Worm (Caenorhabditis elegans) whole organism, young adult: ENCODE results near the gene str-155.

Experiments used
- D2030.7 ChIP-seq: fragments of 200-800 bp; sonication (Bioruptor generic); IDR thresholded peaks from 2 replicates; pipeline ENCODE4 v1.3.6; 2022; ENCODE audit warnings: missing genetic modification reagents, missing genetic modification characterization, missing compliant biosample characterization
- F52B5.7 ChIP-seq: sonication (generic microtip); optimal IDR thresholded peaks from 2 replicates; lab custom pipeline; 2016; ENCODE audit warnings: mild to moderate bottlenecking, missing genetic modification characterization, missing compliant biosample characterization
- atf-7 ChIP-seq: sonication (generic microtip); optimal IDR thresholded peaks from 2 replicates; lab custom pipeline; 2017; ENCODE audit warnings: mild to moderate bottlenecking, missing genetic modification characterization, missing compliant biosample characterization
- ceh-40 ChIP-seq: fragments of 200-800 bp; sonication (Bioruptor generic); IDR thresholded peaks from 2 replicates; pipeline ENCODE4 v1.3.6; 2022; ENCODE audit warnings: missing genetic modification characterization, missing compliant biosample characterization
- ceh-79 ChIP-seq: sonication (generic microtip); optimal IDR thresholded peaks from 2 replicates; lab custom pipeline; 2017; ENCODE audit warnings: mild to moderate bottlenecking, missing genetic modification characterization, missing compliant biosample characterization
- hlh-12 ChIP-seq: sonication (generic microtip); optimal IDR thresholded peaks from 2 replicates; lab custom pipeline; 2016; ENCODE audit warnings: missing genetic modification characterization, missing compliant biosample characterization
- lin-35 ChIP-seq, 3 experiments: fragments of 150-350 bp in 2 of 3; sonication (generic microtip) in 1 of 3; optimal IDR thresholded peaks; 2 replicates each; lab custom pipeline; 2014 to 2018; ENCODE audit warnings: missing biosample characterization in 3 of 3, missing genetic modification characterization in 3 of 3, missing genetic modification reagents in 3 of 3
- mcd-1 ChIP-seq: fragments of 200-800 bp; sonication (Bioruptor generic); IDR thresholded peaks from 2 replicates; pipeline ENCODE4 v1.3.6; 2022; ENCODE audit warnings: missing genetic modification reagents, missing genetic modification characterization, missing compliant biosample characterization
- mel-28 ChIP-seq: sonication (generic microtip); optimal IDR thresholded peaks from 2 replicates; lab custom pipeline; 2016; ENCODE audit warnings: borderline replicate concordance, mild to moderate bottlenecking, missing genetic modification characterization, missing compliant biosample characterization
- unc-62 ChIP-seq: fragments of 150-350 bp; optimal IDR thresholded peaks from 2 replicates; lab custom pipeline; 2014; ENCODE audit warnings: missing biosample characterization, missing genetic modification reagents, missing genetic modification characterization

ce11 chrIV:4889613-4890012, 26.2 kb upstream of the str-155 start, which contains the start of gene sgnh-1:
- TF ChIP-seq mel-28 (no peak), hlh-12 (no peak), atf-7 (tag; lab: Kevin White, UChicago) (no peak), D2030.7 (GFP tag; lab: Robert Waterston, UW) (no peak), F52B5.7 (no peak), mcd-1 (GFP tag; lab: Robert Waterston, UW) (no peak), unc-62 (no peak), ceh-40 (GFP tag; lab: Robert Waterston, UW) (no peak), lin-35 (GFP tag; optimal IDR thresholded peaks at IDR 0.05; lab: Kevin White, UChicago) (no peak), ceh-79 (no peak)
